Worm (Caenorhabditis elegans): Measurements from ENCODE around the gene efn-2.

The efn-2 gene

DNA sequence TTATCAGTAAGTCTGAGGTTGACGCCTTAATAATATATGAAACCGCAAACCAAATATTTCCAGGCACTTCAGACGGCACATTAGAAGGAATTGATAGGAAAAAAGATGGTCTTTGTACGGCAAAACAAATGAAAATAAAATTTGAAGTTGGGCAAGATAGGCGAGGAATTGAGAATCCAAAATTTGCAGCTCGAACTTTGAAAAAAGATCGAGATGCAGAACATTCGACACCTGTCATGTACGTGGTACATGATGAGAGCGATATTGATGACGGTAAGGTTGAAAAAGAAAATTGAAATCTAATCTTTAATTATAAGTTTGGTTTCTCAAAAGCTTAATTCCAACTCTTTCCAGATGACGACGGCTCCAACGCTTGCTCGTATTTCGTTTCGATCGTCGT, 1.4 kb downstream of the efn-2 start:
- no peak for TF ChIP-seq pha-2 (tag; optimal IDR thresholded peaks at IDR 0.05)
- TF ChIP-seq syd-9 (tag; optimal IDR thresholded peaks at IDR 0.05) = no peak
- no peak for TF ChIP-seq tbx-7 (tag; optimal IDR thresholded peaks at IDR 0.05)
- no peak for TF ChIP-seq madf-2 (tag; optimal IDR thresholded peaks at IDR 0.05)
- no peak for TF ChIP-seq pag-3 (tag; optimal IDR thresholded peaks at IDR 0.05; ENCODE audit: borderline replicate concordance)

DNA sequence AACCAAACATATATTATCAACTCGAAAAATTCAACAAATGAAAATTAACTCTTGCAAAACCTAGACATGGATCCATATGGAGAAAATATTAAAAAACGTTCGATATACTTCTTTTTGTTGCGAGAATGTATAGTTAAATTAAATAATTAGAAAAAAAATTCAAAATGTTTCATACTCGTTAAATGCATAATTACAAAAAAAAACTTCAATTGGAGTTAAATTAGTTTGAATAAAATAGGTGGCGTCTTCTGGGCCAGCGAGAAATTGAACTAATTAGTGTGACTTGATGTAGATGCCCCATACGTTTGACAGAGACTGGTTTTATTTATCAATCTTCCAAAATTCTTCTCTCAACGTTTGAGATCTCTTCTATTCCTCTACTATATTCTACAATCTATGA, 2.2 kb downstream of the efn-2 start, which contains the start of gene lgc-43:
lgc-43 (plus strand) TSS at position 301 of the 400 bp plus-strand sequence.
- TF ChIP-seq fkh-10 (GFP tag; optimal IDR thresholded peaks at IDR 0.05) (no peak), dve-1 (tag; optimal IDR thresholded peaks at IDR 0.05) (no peak), T23F11.4 (GFP tag; optimal IDR thresholded peaks at IDR 0.05) (no peak), Y22D7AL.16 (tag; optimal IDR thresholded peaks at IDR 0.05) (no peak), unc-55 (GFP tag; optimal IDR thresholded peaks at IDR 0.05) (no peak), ceh-22 (tag; optimal IDR thresholded peaks at IDR 0.05) (no peak), ahr-1 (tag; optimal IDR thresholded peaks at IDR 0.05) (no peak), nhr-11 (tag; optimal IDR thresholded peaks at IDR 0.05) (no peak), odd-2 (tag; optimal IDR thresholded peaks at IDR 0.05) (no peak), unc-3 (GFP tag; conservative IDR thresholded peaks at IDR 0.05) (no peak), unc-3 (tag; optimal IDR thresholded peaks at IDR 0.05) (no peak), lin-11 (tag; optimal IDR thresholded peaks at IDR 0.05) (no peak), ceh-48 (tag; optimal IDR thresholded peaks at IDR 0.05) (no peak)

DNA sequence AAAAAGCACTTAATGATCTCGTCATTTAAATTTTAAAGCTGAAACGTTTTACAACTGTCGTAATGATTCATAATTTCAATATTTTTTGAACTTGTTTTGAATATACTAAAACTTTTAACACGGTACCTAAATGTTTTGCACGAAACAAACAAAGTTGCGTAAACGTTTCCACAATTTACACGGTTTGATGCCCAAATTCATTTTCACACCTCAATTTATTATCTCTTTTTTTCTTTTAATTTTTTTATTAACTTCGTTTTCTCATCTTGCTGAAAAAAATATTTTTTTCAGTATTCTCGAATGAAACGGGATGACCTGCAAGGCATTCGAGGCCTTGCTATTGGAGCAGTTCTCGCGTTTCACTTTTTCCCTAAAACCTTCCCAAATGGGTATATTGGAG, 8.1 kb downstream of the efn-2 start, which contains the start of gene oac-8:
oac-8 (plus strand) TSS at position 301 of the 400 bp plus-strand sequence.
- TF ChIP-seq rnt-1 (tag; optimal IDR thresholded peaks at IDR 0.05) = no peak
- no peak for TF ChIP-seq hlh-6 (tag; optimal IDR thresholded peaks at IDR 0.05)
- no peak for TF ChIP-seq Y22D7AL.16 (tag; optimal IDR thresholded peaks at IDR 0.05)
- no peak for TF ChIP-seq eyg-1 (tag; optimal IDR thresholded peaks at IDR 0.05)
- no peak for TF ChIP-seq pag-3 (tag; optimal IDR thresholded peaks at IDR 0.05; ENCODE audit: borderline replicate concordance)
- no peak for TF ChIP-seq T23F11.4 (GFP tag; optimal IDR thresholded peaks at IDR 0.05)
- no peak for TF ChIP-seq ahr-1 (tag; optimal IDR thresholded peaks at IDR 0.05)
- no peak for TF ChIP-seq unc-42 (tag; optimal IDR thresholded peaks at IDR 0.05)
- no peak for TF ChIP-seq pat-9 (tag; optimal IDR thresholded peaks at IDR 0.05)
- no peak for TF ChIP-seq fkh-6 (tag; optimal IDR thresholded peaks at IDR 0.05)
- no peak for TF ChIP-seq ceh-22 (tag; optimal IDR thresholded peaks at IDR 0.05)
- TF ChIP-seq pros-1 (tag; optimal IDR thresholded peaks at IDR 0.05) = no peak
- TF ChIP-seq ceh-14 (tag; optimal IDR thresholded peaks at IDR 0.05) = no peak

ce11 chrIV:10589072-10589471, 12.9 kb downstream of the efn-2 start, which contains the start of gene C43F9.4:
Gene C43F9.4 (minus strand): TSS chrIV:10589172.
- no peak for TF ChIP-seq unc-86 (tag; optimal IDR thresholded peaks at IDR 0.05)
- TF ChIP-seq unc-42 (tag; optimal IDR thresholded peaks at IDR 0.05) = no peak
- no peak for TF ChIP-seq sdc-2 (tag; optimal IDR thresholded peaks at IDR 0.05)
- no peak for TF ChIP-seq dve-1 (tag; optimal IDR thresholded peaks at IDR 0.05)
- no peak for TF ChIP-seq ama-1 (optimal IDR thresholded peaks at IDR 0.05)
- TF ChIP-seq ceh-22 (tag; optimal IDR thresholded peaks at IDR 0.05) = no peak
- TF ChIP-seq syd-9 (tag; optimal IDR thresholded peaks at IDR 0.05) = no peak
- TF ChIP-seq ceh-30 (tag; optimal IDR thresholded peaks at IDR 0.05) = no peak

DNA sequence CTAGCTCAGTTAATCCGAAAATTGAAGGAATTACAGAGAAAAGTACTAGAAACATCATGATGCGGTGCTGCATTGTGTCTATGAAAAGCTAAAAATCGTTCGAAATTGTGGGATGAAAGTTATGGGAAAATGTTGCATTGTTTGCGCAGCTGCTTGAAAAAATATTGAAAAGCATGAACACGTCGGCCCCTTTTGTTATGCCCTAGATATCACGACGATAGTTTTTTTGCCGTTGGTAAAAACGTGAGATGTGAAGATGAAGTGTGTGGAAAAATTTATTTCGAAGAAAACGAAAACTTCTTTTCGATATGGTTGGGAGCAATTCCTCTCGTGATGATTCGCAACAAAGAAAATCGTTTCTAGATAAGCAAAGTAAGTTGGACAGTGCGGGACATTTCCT, 14.5 kb downstream of the efn-2 start, which contains the start of the genes C43F9.5 and nkb-2:
C43F9.5 (minus strand) TSS at position 101 of the 400 bp plus-strand sequence.
nkb-2 (plus strand) TSS at position 277 of the 400 bp plus-strand sequence.
- TF ChIP-seq sox-2 (GFP tag; IDR thresholded peaks at IDR 0.05) (no peak), fkh-6 (tag; optimal IDR thresholded peaks at IDR 0.05) (no peak), nhr-232 (tag; optimal IDR thresholded peaks at IDR 0.05) (no peak), pha-4 (tag; optimal IDR thresholded peaks at IDR 0.05) (no peak), pax-1 (tag; optimal IDR thresholded peaks at IDR 0.05) (no peak), nhr-11 (tag; optimal IDR thresholded peaks at IDR 0.05) (no peak), syd-9 (tag; optimal IDR thresholded peaks at IDR 0.05) (no peak), unc-42 (tag; optimal IDR thresholded peaks at IDR 0.05) (no peak), pros-1 (tag; optimal IDR thresholded peaks at IDR 0.05) (no peak), hlh-13 (GFP tag; optimal IDR thresholded peaks at IDR 0.05) (no peak)

Data from whole organism, late embryonic.